Fruit fly (Drosophila melanogaster) whole organism, embryonic: ENCODE data around the gene CG15368.

Source experiments
- CG10431 ChIP-seq: fragments of 200-800 bp; sonication (Bioruptor generic); optimal IDR thresholded peaks from 3 replicates; lab custom pipeline; 2018; ENCODE audit warnings: missing biosample characterization, mild to moderate bottlenecking, missing genetic modification characterization
- CG13894 ChIP-seq: fragments of 200-800 bp; sonication (Bioruptor generic); optimal IDR thresholded peaks from 3 replicates; lab custom pipeline; 2018; ENCODE audit warnings: missing biosample characterization, mild to moderate bottlenecking, missing genetic modification characterization, moderate library complexity
- CG15514 ChIP-seq: fragments of 200-800 bp; sonication (Bioruptor generic); optimal IDR thresholded peaks from 3 replicates; lab custom pipeline; 2017; ENCODE audit warnings: missing biosample characterization, missing genetic modification characterization, mild to moderate bottlenecking, moderate library complexity, missing genetic modification reagents
- CG16863 ChIP-seq: fragments of 200-800 bp; sonication (Bioruptor generic); optimal IDR thresholded peaks from 3 replicates; lab custom pipeline; 2016; ENCODE audit warnings: missing biosample characterization, missing genetic modification characterization
- CG17186 ChIP-seq: fragments of 200-800 bp; sonication (Bioruptor generic); optimal IDR thresholded peaks from 3 replicates; lab custom pipeline; 2017; ENCODE audit warnings: missing biosample characterization, missing genetic modification reagents, missing genetic modification characterization
- CG17612 ChIP-seq: fragments of 200-800 bp; sonication (Bioruptor generic); IDR thresholded peaks from 2 replicates; pipeline ENCODE4 v1.3.6; 2022; ENCODE audit warnings: missing biosample characterization, missing genetic modification characterization
- CG2116 ChIP-seq: fragments of 200-800 bp; sonication (Bioruptor generic); optimal IDR thresholded peaks from 3 replicates; lab custom pipeline; 2018; ENCODE audit warnings: missing biosample characterization, mild to moderate bottlenecking, missing genetic modification characterization
- CG2712 ChIP-seq: fragments of 200-800 bp; optimal IDR thresholded peaks from 3 replicates; lab custom pipeline; 2019; ENCODE audit warnings: missing biosample characterization, mild to moderate bottlenecking, missing genetic modification characterization, moderate library complexity
- CG30403 ChIP-seq: fragments of 200-800 bp; sonication (Bioruptor generic); optimal IDR thresholded peaks from 3 replicates; lab custom pipeline; 2016; ENCODE audit warnings: missing biosample characterization, missing genetic modification characterization
- CG34422 ChIP-seq: fragments of 200-800 bp; sonication (Bioruptor generic); IDR thresholded peaks from 3 replicates; pipeline ENCODE4 v1.3.6; 2022; ENCODE audit warnings: missing biosample characterization, missing genetic modification characterization
- CG4854 ChIP-seq: fragments of 200-800 bp; sonication (Bioruptor generic); optimal IDR thresholded peaks from 2 replicates; lab custom pipeline; 2016; ENCODE audit warnings: missing biosample characterization, missing genetic modification characterization, inconsistent platforms
- CG6683 ChIP-seq: fragments of 200-800 bp; sonication (Bioruptor generic); optimal IDR thresholded peaks from 2 replicates; lab custom pipeline; 2017; ENCODE audit warnings: missing biosample characterization, mild to moderate bottlenecking, missing genetic modification characterization, missing genetic modification reagents
- CG6813 ChIP-seq: fragments of 200-800 bp; sonication (Bioruptor generic); optimal IDR thresholded peaks from 2 replicates; lab custom pipeline; 2017; ENCODE audit warnings: missing biosample characterization, missing genetic modification characterization, mild to moderate bottlenecking, moderate library complexity, missing genetic modification reagents
- CG8478 ChIP-seq: fragments of >200 bp; optimal IDR thresholded peaks from 2 replicates; lab custom pipeline; 2018
- D19A ChIP-seq: fragments of 200-800 bp; optimal IDR thresholded peaks from 3 replicates; lab custom pipeline; 2019; ENCODE audit warnings: missing biosample characterization, mild to moderate bottlenecking, missing genetic modification characterization, moderate library complexity
- Dll ChIP-seq: fragments of 200-800 bp; sonication (Bioruptor generic); IDR thresholded peaks from 4 replicates; pipeline ENCODE4 v1.3.6; 2022; ENCODE audit warnings: missing biosample characterization, missing genetic modification characterization; ENCODE audit not compliant: partially characterized antibody
- Dp ChIP-seq: fragments of 200-800 bp; sonication (Bioruptor generic); optimal IDR thresholded peaks from 2 replicates; lab custom pipeline; 2018; ENCODE audit warnings: missing biosample characterization, mild to moderate bottlenecking, missing genetic modification characterization, moderate library complexity
- E2f2 ChIP-seq: fragments of 200-800 bp; sonication (Bioruptor generic); IDR thresholded peaks from 2 replicates; pipeline ENCODE4 v1.3.6; 2022; ENCODE audit warnings: missing biosample characterization, missing genetic modification characterization
- Ets65A ChIP-seq: fragments of 200-800 bp; sonication (Bioruptor generic); peaks from one replicate; lab custom pipeline; 2016; ENCODE audit warnings: missing biosample characterization, missing genetic modification characterization
- MBD-R2 ChIP-seq: fragments of 200-800 bp; sonication (Bioruptor generic); IDR thresholded peaks from 2 replicates; pipeline ENCODE4 v1.3.6; 2022; ENCODE audit warnings: missing biosample characterization, missing genetic modification characterization
- MESR4 ChIP-seq: fragments of 200-800 bp; sonication (Bioruptor generic); optimal IDR thresholded peaks from 2 replicates; lab custom pipeline; 2018; ENCODE audit warnings: missing biosample characterization, mild to moderate bottlenecking, missing genetic modification characterization, moderate library complexity
- Myb ChIP-seq: fragments of 200-800 bp; sonication (Bioruptor generic); optimal IDR thresholded peaks from 2 replicates; lab custom pipeline; 2016; ENCODE audit warnings: missing biosample characterization, missing genetic modification characterization
- NK7.1 ChIP-seq: fragments of 200-800 bp; sonication (Bioruptor generic); optimal IDR thresholded peaks from 3 replicates; lab custom pipeline; 2016; ENCODE audit warnings: missing biosample characterization, missing genetic modification characterization
- Opbp ChIP-seq: fragments of 200-800 bp; sonication (Bioruptor generic); IDR thresholded peaks from 3 replicates; pipeline ENCODE4 v1.3.6; 2022; ENCODE audit warnings: missing biosample characterization, missing genetic modification characterization; ENCODE audit not compliant: partially characterized antibody
- Sin3A ChIP-seq: fragments of >200 bp; optimal IDR thresholded peaks from 2 replicates; lab custom pipeline; 2018
- az2 ChIP-seq: fragments of 200-800 bp; sonication (Bioruptor generic); optimal IDR thresholded peaks from 3 replicates; lab custom pipeline; 2016; ENCODE audit warnings: missing biosample characterization, missing genetic modification characterization
- br ChIP-seq: fragments of >200 bp; optimal IDR thresholded peaks from 2 replicates; lab custom pipeline; 2017
- chm ChIP-seq: fragments of 200-800 bp; sonication (Bioruptor generic); IDR thresholded peaks from 2 replicates; pipeline ENCODE4 v1.3.6; 2022; ENCODE audit warnings: missing biosample characterization, missing genetic modification characterization
- crp ChIP-seq, 2 experiments: fragments of 200-800 bp; sonication (Bioruptor generic); optimal IDR thresholded peaks; 2 replicates in 1 of 2; 3 replicates in 1 of 2; lab custom pipeline; 2017; ENCODE audit warnings: missing biosample characterization in 2 of 2, missing genetic modification characterization in 2 of 2, mild to moderate bottlenecking in 1 of 2, moderate library complexity in 1 of 2
- danr ChIP-seq: fragments of 200-800 bp; sonication (Bioruptor generic); IDR thresholded peaks from 2 replicates; pipeline ENCODE4 v1.3.6; 2022; ENCODE audit warnings: missing biosample characterization, missing genetic modification characterization
- exex ChIP-seq: fragments of 200-800 bp; sonication (Bioruptor generic); optimal IDR thresholded peaks from 4 replicates; lab custom pipeline; 2018; ENCODE audit warnings: missing biosample characterization, mild to moderate bottlenecking, missing genetic modification characterization, moderate library complexity
- fd3F ChIP-seq: fragments of 200-800 bp; sonication (Bioruptor generic); optimal IDR thresholded peaks from 2 replicates; lab custom pipeline; 2018; ENCODE audit warnings: missing biosample characterization, mild to moderate bottlenecking, missing genetic modification characterization, moderate library complexity
- fru ChIP-seq: fragments of >200 bp; optimal IDR thresholded peaks from 2 replicates; lab custom pipeline; 2017
- grau ChIP-seq: fragments of 200-800 bp; optimal IDR thresholded peaks from 3 replicates; lab custom pipeline; 2019; ENCODE audit warnings: missing biosample characterization, mild to moderate bottlenecking, missing genetic modification characterization, moderate library complexity
- her ChIP-seq: fragments of 200-800 bp; sonication (Bioruptor generic); optimal IDR thresholded peaks from 2 replicates; lab custom pipeline; 2016; ENCODE audit warnings: missing biosample characterization, missing genetic modification characterization
- kni ChIP-seq: fragments of 200-800 bp; sonication (Bioruptor generic); optimal IDR thresholded peaks from 3 replicates; lab custom pipeline; 2017; ENCODE audit warnings: mild to moderate bottlenecking, missing biosample characterization, missing genetic modification reagents, missing genetic modification characterization
- nerfin-2 ChIP-seq: fragments of 200-800 bp; sonication (Bioruptor generic); IDR thresholded peaks from 2 replicates; pipeline ENCODE4 v1.3.6; 2022; ENCODE audit warnings: missing biosample characterization, missing genetic modification characterization; ENCODE audit not compliant: partially characterized antibody
- nmo ChIP-seq: fragments of 200-800 bp; sonication (Bioruptor generic); optimal IDR thresholded peaks from 2 replicates; lab custom pipeline; 2018; ENCODE audit warnings: missing biosample characterization, mild to moderate bottlenecking, missing genetic modification characterization, moderate library complexity
- nom ChIP-seq: fragments of 200-800 bp; sonication (Bioruptor generic); optimal IDR thresholded peaks from 2 replicates; lab custom pipeline; 2017; ENCODE audit warnings: missing biosample characterization, missing genetic modification characterization, mild to moderate bottlenecking, moderate library complexity, missing genetic modification reagents
- p53 ChIP-seq: fragments of 200-800 bp; sonication (Bioruptor generic); optimal IDR thresholded peaks from 2 replicates; lab custom pipeline; 2016; ENCODE audit warnings: missing biosample characterization, missing genetic modification characterization
- pzg ChIP-seq: fragments of 200-800 bp; sonication (Bioruptor generic); optimal IDR thresholded peaks from 3 replicates; lab custom pipeline; 2018; ENCODE audit warnings: missing biosample characterization, mild to moderate bottlenecking, missing genetic modification characterization, moderate library complexity
- ranshi ChIP-seq: fragments of 200-800 bp; sonication (Bioruptor generic); IDR thresholded peaks from 2 replicates; pipeline ENCODE4 v1.3.6; 2022; ENCODE audit warnings: missing biosample characterization, missing genetic modification characterization
- row ChIP-seq: fragments of 200-800 bp; sonication (Bioruptor generic); IDR thresholded peaks from 3 replicates; pipeline ENCODE4 v1.3.6; 2022; ENCODE audit warnings: missing biosample characterization, missing genetic modification characterization
- schlank ChIP-seq: fragments of 200-800 bp; sonication (Bioruptor generic); optimal IDR thresholded peaks from 2 replicates; lab custom pipeline; 2018; ENCODE audit warnings: missing biosample characterization, mild to moderate bottlenecking, missing genetic modification characterization
- sd ChIP-seq: fragments of 200-800 bp; sonication (Bioruptor generic); optimal IDR thresholded peaks from 3 replicates; lab custom pipeline; 2018; ENCODE audit warnings: missing biosample characterization, mild to moderate bottlenecking, missing genetic modification characterization, moderate library complexity
- sens-2 ChIP-seq: fragments of 200-800 bp; sonication (Bioruptor generic); IDR thresholded peaks from 2 replicates; pipeline ENCODE4 v1.3.6; 2022; ENCODE audit warnings: missing biosample characterization, missing genetic modification characterization
- zen2 ChIP-seq: fragments of 200-800 bp; sonication (Bioruptor generic); IDR thresholded peaks from 3 replicates; pipeline ENCODE4 v1.3.6; 2022; ENCODE audit warnings: missing biosample characterization, missing genetic modification characterization; ENCODE audit not compliant: partially characterized antibody

CG15368 gene

DNA sequence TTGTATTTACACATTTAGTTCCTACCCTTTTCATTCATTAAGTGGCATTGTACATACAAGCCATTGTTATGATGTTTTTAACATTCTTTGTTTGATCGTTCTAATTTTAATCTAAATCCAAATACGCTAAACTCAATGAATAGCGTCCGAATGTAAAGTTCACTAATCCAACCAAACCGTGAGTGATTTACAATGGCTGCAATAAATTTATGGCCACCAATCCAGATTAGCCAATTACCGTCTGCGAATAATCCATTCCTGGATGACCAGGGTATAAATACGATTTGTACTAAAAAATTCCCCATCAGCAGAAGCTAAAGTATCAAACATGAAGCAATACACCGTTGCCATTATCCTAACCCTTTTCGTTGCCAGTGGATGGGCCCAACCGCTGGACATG lies 24.2 kb upstream of the CG15368 start, which contains the start of gene CG12057:
TSS of gene CG12057 (plus strand) at position 301 of the 400 bp plus-strand sequence.
- no peak for TF ChIP-seq CG30403 (GFP tag; lab: Kevin White, UChicago)
- no peak for TF ChIP-seq chm (GFP tag; lab: Robert Waterston, UW)
- no peak for TF ChIP-seq Dll (GFP tag; lab: Robert Waterston, UW)
- no peak for TF ChIP-seq D19A
- TF ChIP-seq CG4854 = no peak
- no peak for TF ChIP-seq crp (GFP tag; optimal IDR thresholded peaks at IDR 0.05; lab: Kevin White, UChicago)
- no peak for TF ChIP-seq CG2116
- TF ChIP-seq CG13894 = no peak
- TF ChIP-seq CG2712 = no peak
- TF ChIP-seq CG6683 (GFP tag; lab: Kevin White, UChicago) = no peak
- TF ChIP-seq sens-2 = no peak
- TF ChIP-seq nmo (GFP tag; lab: Kevin White, UChicago) = no peak
- no peak for TF ChIP-seq fru
- TF ChIP-seq kni = no peak
- TF ChIP-seq her (GFP tag; lab: Kevin White, UChicago) = no peak
- no peak for TF ChIP-seq exex (tag; lab: Kevin White, UChicago)
- TF ChIP-seq CG16863 (GFP tag; lab: Kevin White, UChicago) = no peak
- no peak for TF ChIP-seq Sin3A (lab: Kevin White, UChicago)
- no peak for TF ChIP-seq CG17612 (GFP tag; lab: Robert Waterston, UW)
- TF ChIP-seq nerfin-2 (GFP tag; lab: Robert Waterston, UW) = no peak

DNA sequence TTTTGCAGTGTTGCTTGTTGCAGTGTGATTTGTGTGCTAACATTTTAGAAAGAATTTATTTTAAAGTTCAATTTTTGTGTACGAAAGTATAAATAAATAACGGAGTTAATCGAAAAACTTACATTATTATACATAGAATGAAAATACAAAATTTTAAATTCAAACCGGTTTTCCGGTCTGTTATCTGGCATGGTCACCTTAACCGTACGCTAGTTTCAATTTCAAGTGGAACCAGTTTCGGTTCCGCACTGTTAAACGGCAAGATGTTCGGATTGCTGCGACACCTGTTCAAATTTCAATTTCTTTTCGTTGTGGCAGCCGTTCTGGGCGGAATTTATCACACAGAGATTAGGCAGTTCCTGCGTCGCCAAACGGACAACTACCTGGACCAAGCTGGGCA lies 23.2 kb upstream of the CG15368 start, which contains the start of gene CG12056:
TSS of gene CG12056 (plus strand) at position 241 of the 400 bp plus-strand sequence.
- TF ChIP-seq NK7.1 (GFP tag; lab: Kevin White, UChicago) = no peak
- no peak for TF ChIP-seq CG6813 (GFP tag; lab: Kevin White, UChicago)
- TF ChIP-seq MBD-R2 (GFP tag; lab: Robert Waterston, UW) = peak; percentile 55
- no peak for TF ChIP-seq zen2 (GFP tag; lab: Robert Waterston, UW)
- TF ChIP-seq CG10431 (GFP tag; lab: Kevin White, UChicago) = no peak
- TF ChIP-seq danr (GFP tag; lab: Robert Waterston, UW) = no peak
- TF ChIP-seq row (GFP tag; lab: Robert Waterston, UW) = peak; percentile 12; the same call in 1 of the 3 replicates
- TF ChIP-seq CG17186 (GFP tag; lab: Kevin White, UChicago) = peak; percentile 91
- peak; percentile 98 for TF ChIP-seq CG15514 (GFP tag; lab: Kevin White, UChicago)
- TF ChIP-seq pzg (GFP tag; lab: Kevin White, UChicago) = peak; percentile 23
- TF ChIP-seq nom (GFP tag; lab: Kevin White, UChicago) = no peak
- no peak for TF ChIP-seq p53 (GFP tag; lab: Kevin White, UChicago)
- no peak for TF ChIP-seq sd (tag; lab: Kevin White, UChicago)
- peak; percentile 61 for TF ChIP-seq E2f2 (GFP tag; lab: Robert Waterston, UW)
- no peak for TF ChIP-seq CG34422
- TF ChIP-seq CG30403 (GFP tag; lab: Kevin White, UChicago) = no peak
- TF ChIP-seq Myb (GFP tag; lab: Kevin White, UChicago) = peak; percentile 62
- TF ChIP-seq schlank = no peak
- TF ChIP-seq Dp (GFP tag; lab: Kevin White, UChicago) = peak; percentile 56
- peak; percentile 20 for TF ChIP-seq Ets65A
- peak; percentile 22 for TF ChIP-seq grau (tag; lab: Kevin White, UChicago)
- no peak for TF ChIP-seq Opbp (GFP tag; lab: Robert Waterston, UW)
- peak; percentile 57; the same call in 1 of the 2 replicates for TF ChIP-seq ranshi
- no peak for TF ChIP-seq az2 (GFP tag; lab: Kevin White, UChicago)
- TF ChIP-seq her (GFP tag; lab: Kevin White, UChicago) = no peak
- no peak for TF ChIP-seq br
- TF ChIP-seq fd3F (GFP tag; lab: Kevin White, UChicago) = no peak
- peak; percentile 31 for TF ChIP-seq MESR4 (GFP tag; lab: Kevin White, UChicago)
- TF ChIP-seq CG8478 (lab: Kevin White, UChicago) = no peak
